Worm (Caenorhabditis elegans) whole organism, L1 larva: ENCODE results near the gene ZK287.9.

Experiments
- C16A3.4 ChIP-seq: fragments of 150-350 bp; optimal IDR thresholded peaks from 2 replicates; lab custom pipeline; 2014; ENCODE audit warnings: missing biosample characterization, missing genetic modification characterization
- C34B4.2 ChIP-seq: sonication (generic microtip); optimal IDR thresholded peaks from 2 replicates; lab custom pipeline; 2017; ENCODE audit warnings: mild to moderate bottlenecking, missing genetic modification characterization, missing compliant biosample characterization
- F16B12.6 ChIP-seq: fragments of 150-350 bp; optimal IDR thresholded peaks from 2 replicates; lab custom pipeline; 2014; ENCODE audit warnings: missing biosample characterization, missing genetic modification characterization
- alr-1 ChIP-seq: fragments of 200-800 bp; sonication (Bioruptor generic); optimal IDR thresholded peaks from 2 replicates; lab custom pipeline; 2018; ENCODE audit warnings: borderline replicate concordance, mild to moderate bottlenecking, missing genetic modification characterization, missing compliant biosample characterization
- ama-1 ChIP-seq: fragments of 150-350 bp; optimal IDR thresholded peaks from 2 replicates; lab custom pipeline; 2014
- blmp-1 ChIP-seq: fragments of 150-350 bp; optimal IDR thresholded peaks from 2 replicates; lab custom pipeline; 2014; ENCODE audit warnings: missing biosample characterization, missing genetic modification characterization
- ceh-82 ChIP-seq, 3 experiments: fragments of 150-350 bp in 1 of 3; sonication (generic microtip) in 2 of 3; optimal IDR thresholded peaks; 2 replicates each; lab custom pipeline; 2014 to 2017; ENCODE audit warnings: missing biosample characterization in 3 of 3, missing genetic modification characterization in 3 of 3
- ceh-88 ChIP-seq: fragments of 200-800 bp; sonication (Bioruptor generic); IDR thresholded peaks from 2 replicates; pipeline ENCODE4 v1.3.6; 2022; ENCODE audit warnings: missing genetic modification characterization, missing compliant biosample characterization
- ceh-90 ChIP-seq: sonication (generic microtip); optimal IDR thresholded peaks from 2 replicates; lab custom pipeline; 2016; ENCODE audit warnings: missing genetic modification characterization, missing compliant biosample characterization
- ces-1 ChIP-seq: fragments of 150-350 bp; optimal IDR thresholded peaks from 2 replicates; lab custom pipeline; 2014; ENCODE audit warnings: missing biosample characterization, missing genetic modification reagents, missing genetic modification characterization
- dsc-1 ChIP-seq: sonication (generic microtip); optimal IDR thresholded peaks from 2 replicates; lab custom pipeline; 2016; ENCODE audit warnings: mild to moderate bottlenecking, missing genetic modification characterization, missing compliant biosample characterization
- efl-3 ChIP-seq: fragments of 200-800 bp; sonication (Bioruptor generic); optimal IDR thresholded peaks from 2 replicates; lab custom pipeline; 2018; ENCODE audit warnings: mild to moderate bottlenecking, missing genetic modification characterization, missing compliant biosample characterization
- egl-13 ChIP-seq: sonication (generic microtip); optimal IDR thresholded peaks from 2 replicates; lab custom pipeline; 2016; ENCODE audit warnings: missing genotype, missing genetic modification reagents, missing genetic modification characterization, missing compliant biosample characterization
- elt-3 ChIP-seq, 6 experiments: fragments of 150-350 bp in 1 of 6; sonication (generic microtip); optimal IDR thresholded peaks; 2 replicates each; lab custom pipeline; 2017 to 2018; ENCODE audit warnings: missing biosample characterization in 6 of 6, missing genetic modification characterization in 6 of 6, inconsistent platforms in 1 of 6
- ets-5 ChIP-seq: fragments of 200-800 bp; sonication (Bioruptor generic); IDR thresholded peaks from 2 replicates; pipeline ENCODE4 v1.3.6; 2022; ENCODE audit warnings: missing genetic modification characterization, missing compliant biosample characterization
- fkh-10 ChIP-seq: sonication (generic microtip); optimal IDR thresholded peaks from 2 replicates; lab custom pipeline; 2017; ENCODE audit warnings: missing biosample characterization, missing genetic modification reagents, missing genetic modification characterization
- fkh-8 ChIP-seq: sonication (generic microtip); optimal IDR thresholded peaks from 2 replicates; lab custom pipeline; 2016; ENCODE audit warnings: mild to moderate bottlenecking, missing genetic modification characterization, missing compliant biosample characterization
- fos-1 ChIP-seq: fragments of 150-350 bp; optimal IDR thresholded peaks from 2 replicates; lab custom pipeline; 2014; ENCODE audit warnings: missing biosample characterization, missing genetic modification characterization
- hlh-17 ChIP-seq: fragments of 200-800 bp; sonication (Bioruptor generic); optimal IDR thresholded peaks from 2 replicates; lab custom pipeline; 2018; ENCODE audit warnings: missing genetic modification characterization, mild to moderate bottlenecking, missing compliant biosample characterization, moderate library complexity, borderline replicate concordance
- hlh-4 ChIP-seq: sonication (generic microtip); optimal IDR thresholded peaks from 2 replicates; lab custom pipeline; 2016; ENCODE audit warnings: mild to moderate bottlenecking, missing genetic modification characterization, missing compliant biosample characterization
- hpl-2 ChIP-seq: fragments of 150-350 bp; optimal IDR thresholded peaks from 2 replicates; lab custom pipeline; 2014; ENCODE audit warnings: missing biosample characterization, missing genetic modification reagents, missing genetic modification characterization
- irx-1 ChIP-seq: sonication (generic microtip); optimal IDR thresholded peaks from 2 replicates; lab custom pipeline; 2016; ENCODE audit warnings: missing genetic modification characterization, missing compliant biosample characterization
- isw-1 ChIP-seq: fragments of 200-800 bp; sonication (Bioruptor generic); IDR thresholded peaks from 2 replicates; pipeline ENCODE4 v1.3.6; 2022; ENCODE audit warnings: missing genetic modification characterization, missing compliant biosample characterization
- lin-13 ChIP-seq: fragments of 150-350 bp; optimal IDR thresholded peaks from 2 replicates; lab custom pipeline; 2014; ENCODE audit warnings: missing biosample characterization, missing genetic modification reagents, missing genetic modification characterization
- lin-14 ChIP-seq: fragments of 200-800 bp; sonication (Bioruptor generic); optimal IDR thresholded peaks from 2 replicates; lab custom pipeline; 2018; ENCODE audit warnings: mild to moderate bottlenecking, missing genetic modification characterization, moderate library complexity, missing compliant biosample characterization
- lin-35 ChIP-seq, 2 experiments: fragments of 150-350 bp; optimal IDR thresholded peaks; 2 replicates each; lab custom pipeline; 2014; ENCODE audit warnings: missing biosample characterization in 2 of 2, missing genetic modification characterization in 2 of 2, missing genetic modification reagents in 2 of 2
- lin-39 ChIP-seq: fragments of 150-350 bp; optimal IDR thresholded peaks from 2 replicates; lab custom pipeline; 2014; ENCODE audit warnings: missing biosample characterization, missing genetic modification reagents, missing genetic modification characterization
- lir-3 ChIP-seq: sonication (generic microtip); optimal IDR thresholded peaks from 2 replicates; lab custom pipeline; 2016; ENCODE audit warnings: mild to moderate bottlenecking, missing genetic modification characterization, moderate library complexity, missing compliant biosample characterization; ENCODE audit not compliant: poor library complexity
- lsy-2 ChIP-seq, 2 experiments: fragments of 150-350 bp; optimal IDR thresholded peaks; 2 replicates each; lab custom pipeline; 2014; ENCODE audit warnings: missing biosample characterization in 2 of 2, missing genetic modification characterization in 2 of 2
- mab-9 ChIP-seq: fragments of 200-800 bp; sonication (Bioruptor generic); IDR thresholded peaks from 2 replicates; pipeline ENCODE4 v1.3.6; 2022; ENCODE audit warnings: missing genetic modification reagents, missing genetic modification characterization, missing compliant biosample characterization
- mdl-1 ChIP-seq, 2 experiments: fragments of 150-350 bp; optimal IDR thresholded peaks; 2 replicates each; lab custom pipeline; 2014 to 2017; ENCODE audit warnings: missing biosample characterization in 2 of 2, missing genetic modification characterization in 2 of 2, inconsistent platforms in 1 of 2
- mef-2 ChIP-seq: fragments of 150-350 bp; optimal IDR thresholded peaks from 2 replicates; lab custom pipeline; 2014; ENCODE audit warnings: missing biosample characterization, missing genetic modification characterization
- mep-1 ChIP-seq: fragments of 150-350 bp; optimal IDR thresholded peaks from 2 replicates; lab custom pipeline; 2014; ENCODE audit warnings: missing biosample characterization, missing genetic modification characterization
- nhr-19 ChIP-seq: fragments of 200-800 bp; sonication (Bioruptor generic); conservative IDR thresholded peaks from 2 replicates; pipeline ENCODE4 v1.3.6; 2022; ENCODE audit warnings: missing genetic modification characterization, missing compliant biosample characterization
- nhr-20 ChIP-seq: sonication (generic microtip); optimal IDR thresholded peaks from 2 replicates; lab custom pipeline; 2016; ENCODE audit warnings: mild to moderate bottlenecking, missing genetic modification characterization, missing compliant biosample characterization
- nhr-237 ChIP-seq: fragments of 150-350 bp; optimal IDR thresholded peaks from 2 replicates; lab custom pipeline; 2014; ENCODE audit warnings: missing biosample characterization, missing genetic modification characterization
- nhr-28 ChIP-seq: fragments of 150-350 bp; optimal IDR thresholded peaks from 2 replicates; lab custom pipeline; 2014; ENCODE audit warnings: missing biosample characterization, missing genetic modification characterization
- nhr-47 ChIP-seq: sonication (generic microtip); optimal IDR thresholded peaks from 2 replicates; lab custom pipeline; 2016; ENCODE audit warnings: mild to moderate bottlenecking, missing genetic modification characterization, moderate library complexity, missing compliant biosample characterization
- nhr-71 ChIP-seq: sonication (generic microtip); optimal IDR thresholded peaks from 2 replicates; lab custom pipeline; 2016; ENCODE audit warnings: mild to moderate bottlenecking, missing genetic modification characterization, moderate library complexity, missing compliant biosample characterization
- nhr-77 ChIP-seq: fragments of 150-350 bp; optimal IDR thresholded peaks from 2 replicates; lab custom pipeline; 2014; ENCODE audit warnings: missing biosample characterization, missing genetic modification characterization
- snpc-4 ChIP-seq: fragments of 150-350 bp; optimal IDR thresholded peaks from 2 replicates; lab custom pipeline; 2014; ENCODE audit warnings: missing biosample characterization, missing genetic modification characterization
- snu-23 ChIP-seq: sonication (generic microtip); optimal IDR thresholded peaks from 2 replicates; lab custom pipeline; 2016; ENCODE audit warnings: missing genetic modification characterization, missing compliant biosample characterization
- sox-4 ChIP-seq: sonication (generic microtip); optimal IDR thresholded peaks from 2 replicates; lab custom pipeline; 2016; ENCODE audit warnings: missing genetic modification characterization, missing compliant biosample characterization
- sup-37 ChIP-seq: fragments of 200-800 bp; sonication (Bioruptor generic); optimal IDR thresholded peaks from 2 replicates; lab custom pipeline; 2018; ENCODE audit warnings: mild to moderate bottlenecking, missing genetic modification characterization, missing compliant biosample characterization
- tbx-2 ChIP-seq: sonication (generic microtip); optimal IDR thresholded peaks from 2 replicates; lab custom pipeline; 2016; ENCODE audit warnings: missing genetic modification characterization, missing compliant biosample characterization
- unc-130 ChIP-seq: fragments of 150-350 bp; optimal IDR thresholded peaks from 2 replicates; lab custom pipeline; 2017; ENCODE audit warnings: missing biosample characterization, missing genetic modification characterization, inconsistent platforms
- unc-30 ChIP-seq: sonication (generic microtip); optimal IDR thresholded peaks from 2 replicates; lab custom pipeline; 2017; ENCODE audit warnings: missing biosample characterization, missing genetic modification characterization
- unc-86 ChIP-seq: sonication (generic microtip); optimal IDR thresholded peaks from 2 replicates; lab custom pipeline; 2016; ENCODE audit warnings: missing genetic modification characterization, missing compliant biosample characterization
- unc-98 ChIP-seq: fragments of 200-800 bp; sonication (Bioruptor generic); IDR thresholded peaks from 2 replicates; pipeline ENCODE4 v1.3.6; 2022; ENCODE audit warnings: missing genetic modification characterization, missing compliant biosample characterization
- xbp-1 ChIP-seq: sonication (generic microtip); optimal IDR thresholded peaks from 2 replicates; lab custom pipeline; 2016; ENCODE audit warnings: missing genetic modification characterization, missing compliant biosample characterization
- zag-1 ChIP-seq: fragments of 150-350 bp; optimal IDR thresholded peaks from 2 replicates; lab custom pipeline; 2014; ENCODE audit warnings: missing biosample characterization, missing genetic modification characterization
- zip-4 ChIP-seq: fragments of 200-800 bp; sonication (Bioruptor generic); optimal IDR thresholded peaks from 2 replicates; lab custom pipeline; 2018; ENCODE audit warnings: mild to moderate bottlenecking, missing genetic modification characterization, moderate library complexity, missing compliant biosample characterization
- ztf-11 ChIP-seq, 2 experiments: sonication (generic microtip); optimal IDR thresholded peaks; 2 replicates each; lab custom pipeline; 2016 to 2017; ENCODE audit warnings: missing genetic modification characterization in 2 of 2, missing biosample characterization in 1 of 2, missing compliant biosample characterization in 1 of 2
- ztf-4 ChIP-seq: fragments of 150-350 bp; optimal IDR thresholded peaks from 2 replicates; lab custom pipeline; 2014; ENCODE audit warnings: missing biosample characterization, missing genetic modification characterization

The ZK287.9 gene

DNA sequence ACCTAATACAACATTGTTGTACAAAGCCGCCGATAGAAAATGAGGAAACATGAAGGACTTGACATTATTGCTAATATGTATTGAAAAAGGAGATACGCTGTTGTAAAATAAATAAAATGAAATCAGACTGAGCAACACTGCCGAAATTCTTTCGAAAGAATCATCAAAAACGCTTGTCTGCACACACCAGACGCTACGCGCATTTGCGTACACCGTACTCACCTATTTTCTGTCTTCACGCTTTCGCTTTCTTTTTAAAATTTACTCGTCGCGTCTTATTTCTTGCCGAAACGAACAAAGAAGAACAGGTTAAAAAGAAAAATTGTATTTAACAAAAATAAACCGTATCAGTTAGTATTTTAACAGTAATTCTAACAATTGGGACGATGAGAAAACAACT lies 11.6 kb downstream of the ZK287.9 start:
- TF ChIP-seq ztf-4 (tag; lab: Kevin White, UChicago) (no peak), nhr-237 (tag; lab: Kevin White, UChicago) (no peak), lir-3 (tag; lab: Kevin White, UChicago) (no peak), mep-1 (tag; lab: Kevin White, UChicago) (peak; percentile 64), zag-1 (tag; lab: Kevin White, UChicago) (no peak), fos-1 (tag; lab: Kevin White, UChicago) (no peak), elt-3 (tag; optimal IDR thresholded peaks at IDR 0.05; lab: Kevin White, UChicago) (peak in 2 of 6 experiments; percentile 48 to 51), fkh-10 (GFP tag; lab: Kevin White, UChicago) (no peak), ceh-82 (tag; optimal IDR thresholded peaks at IDR 0.05; lab: Kevin White, UChicago) (peak in 1 of 3 experiments; percentile 59), hlh-17 (no peak), lin-39 (tag; lab: Kevin White, UChicago) (peak; percentile 4), nhr-28 (tag; lab: Kevin White, UChicago) (no peak), ama-1 (lab: Kevin White, UChicago) (no peak), lin-14 (GFP tag; lab: Kevin White, UChicago) (no peak), ets-5 (GFP tag; lab: Robert Waterston, UW) (no peak), unc-30 (no peak), xbp-1 (peak; percentile 39), irx-1 (tag; lab: Kevin White, UChicago) (no peak), alr-1 (tag; lab: Kevin White, UChicago) (no peak), isw-1 (no peak), unc-86 (tag; lab: Kevin White, UChicago) (no peak), efl-3 (no peak), lin-35 (GFP tag; optimal IDR thresholded peaks at IDR 0.05; lab: Kevin White, UChicago) (peak; percentile 42 to 59), C16A3.4 (tag; lab: Kevin White, UChicago) (peak; percentile 52), nhr-47 (tag; lab: Kevin White, UChicago) (no peak), fkh-8 (no peak), lsy-2 (tag; optimal IDR thresholded peaks at IDR 0.05; lab: Kevin White, UChicago) (peak; percentile 73 to 94), sup-37 (GFP tag; lab: Kevin White, UChicago) (no peak), blmp-1 (tag; lab: Kevin White, UChicago) (peak; percentile 99), ztf-11 (tag; optimal IDR thresholded peaks at IDR 0.05; lab: Kevin White, UChicago) (no peak), mab-9 (GFP tag; lab: Robert Waterston, UW) (no peak), lin-13 (GFP tag; lab: Kevin White, UChicago) (no peak), tbx-2 (no peak), hlh-4 (tag; lab: Kevin White, UChicago) (no peak), nhr-71 (tag; lab: Kevin White, UChicago) (no peak), C34B4.2 (tag; lab: Kevin White, UChicago) (no peak), mdl-1 (tag; optimal IDR thresholded peaks at IDR 0.05; lab: Kevin White, UChicago) (peak in 1 of 2 experiments; percentile 40), zip-4 (GFP tag; lab: Kevin White, UChicago) (no peak), nhr-77 (tag; lab: Kevin White, UChicago) (no peak), ces-1 (no peak), nhr-19 (GFP tag; lab: Robert Waterston, UW) (peak; percentile 21; the same call in 1 of the 2 replicates), hpl-2 (GFP tag; lab: Kevin White, UChicago) (no peak), sox-4 (no peak), snpc-4 (tag; lab: Kevin White, UChicago) (no peak), ceh-88 (GFP tag; lab: Robert Waterston, UW) (no peak), mef-2 (tag; lab: Kevin White, UChicago) (no peak), dsc-1 (tag; lab: Kevin White, UChicago) (no peak), unc-98 (GFP tag; lab: Robert Waterston, UW) (no peak), egl-13 (no peak), unc-130 (peak; percentile 37), snu-23 (GFP tag; lab: Kevin White, UChicago) (peak; percentile 65), ceh-90 (tag; lab: Kevin White, UChicago) (no peak), nhr-20 (tag; lab: Kevin White, UChicago) (peak; percentile 45), F16B12.6 (peak; percentile 93)
